Worm (Caenorhabditis elegans): Measurements from ENCODE around the gene inx-11.

inx-11 gene

DNA sequence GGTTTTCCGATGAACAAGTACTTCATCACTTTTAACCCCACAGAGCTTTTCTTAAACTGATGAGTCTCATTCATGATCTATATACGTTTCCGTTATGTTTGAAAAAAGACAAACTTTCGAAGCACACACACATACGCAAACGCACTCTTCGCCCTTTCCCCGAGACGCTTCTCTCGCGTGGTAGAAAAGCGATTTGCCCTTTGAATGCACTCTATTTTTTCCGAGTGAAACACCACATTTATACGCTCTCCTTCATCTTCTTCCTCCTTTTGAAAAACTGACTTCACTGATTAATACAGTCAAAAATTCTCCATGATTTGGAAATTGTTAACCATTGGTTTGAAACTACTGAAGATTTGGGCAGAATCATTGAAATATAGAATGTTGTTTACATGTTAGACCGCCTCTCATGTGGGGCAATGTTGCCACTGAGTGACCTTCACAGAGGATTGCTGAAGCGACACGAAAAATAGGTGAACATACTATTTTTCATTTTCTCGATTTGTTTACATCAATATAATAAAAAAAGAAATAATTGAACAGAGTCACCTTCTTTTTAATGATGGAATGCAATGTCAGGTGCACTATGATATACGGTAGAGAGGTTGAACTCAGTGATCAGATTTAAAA is 49.5 kb downstream of the inx-11 start:
- TF ChIP-seq sma-9 (GFP tag; optimal IDR thresholded peaks at IDR 0.05) (no peak), sma-9 (tag; optimal IDR thresholded peaks at IDR 0.05) (no peak), F13H6.1 (tag; optimal IDR thresholded peaks at IDR 0.05) (peak; percentile 2), nhr-11 (tag; optimal IDR thresholded peaks at IDR 0.05) (no peak), lsy-2 (tag; optimal IDR thresholded peaks at IDR 0.05) (peak in 1 of 2 experiments; percentile 17), nhr-129 (tag; optimal IDR thresholded peaks at IDR 0.05) (peak; percentile 32), nhr-25 (tag; optimal IDR thresholded peaks at IDR 0.05) (peak; percentile 30), crh-2 (tag; optimal IDR thresholded peaks at IDR 0.05) (peak; percentile 37), fos-1 (tag; optimal IDR thresholded peaks at IDR 0.05) (peak; percentile 26), mbf-1 (tag; optimal IDR thresholded peaks at IDR 0.05) (no peak), zag-1 (tag; optimal IDR thresholded peaks at IDR 0.05) (no peak), sma-3 (GFP tag; optimal IDR thresholded peaks at IDR 0.05) (peak; percentile 8)

ce11 chrV:12537505-12537904 is 50.5 kb downstream of the inx-11 start:
- TF ChIP-seq egl-27 (tag; optimal IDR thresholded peaks at IDR 0.05) (peak; percentile 70), ztf-1 (GFP tag; conservative IDR thresholded peaks at IDR 0.05) (no peak), fos-1 (tag; optimal IDR thresholded peaks at IDR 0.05) (peak; percentile 32), blmp-1 (tag; optimal IDR thresholded peaks at IDR 0.05; ENCODE audit: insufficient read depth) (peak; percentile 59), sma-9 (GFP tag; optimal IDR thresholded peaks at IDR 0.05) (peak; percentile 63), sma-9 (tag; optimal IDR thresholded peaks at IDR 0.05) (no peak), lsy-2 (tag; optimal IDR thresholded peaks at IDR 0.05) (peak in 1 of 2 experiments; percentile 4), nhr-129 (tag; optimal IDR thresholded peaks at IDR 0.05) (no peak), nhr-21 (tag; optimal IDR thresholded peaks at IDR 0.05) (peak; percentile 62), sem-4 (tag; optimal IDR thresholded peaks at IDR 0.05) (peak; percentile 38), nhr-23 (tag; optimal IDR thresholded peaks at IDR 0.05) (no peak)

- no peak for TF ChIP-seq C34F6.9 (tag; optimal IDR thresholded peaks at IDR 0.05)
- TF ChIP-seq fos-1 (tag; optimal IDR thresholded peaks at IDR 0.05) = peak; percentile 23
- no peak for TF ChIP-seq ztf-4 (tag; optimal IDR thresholded peaks at IDR 0.05)
- TF ChIP-seq gmeb-1 (tag; optimal IDR thresholded peaks at IDR 0.05) = no peak
- no peak for TF ChIP-seq nhr-23 (tag; optimal IDR thresholded peaks at IDR 0.05)
- no peak for TF ChIP-seq egl-27 (tag; optimal IDR thresholded peaks at IDR 0.05)
- TF ChIP-seq ceh-16 (tag; optimal IDR thresholded peaks at IDR 0.05) = no peak
- TF ChIP-seq alr-1 (tag; optimal IDR thresholded peaks at IDR 0.05) = no peak
- no peak for TF ChIP-seq zag-1 (tag; optimal IDR thresholded peaks at IDR 0.05)
- no peak for TF ChIP-seq ztf-1 (GFP tag; conservative IDR thresholded peaks at IDR 0.05)
- TF ChIP-seq unc-55 (GFP tag; optimal IDR thresholded peaks at IDR 0.05) = no peak
- no peak for TF ChIP-seq nhr-237 (tag; optimal IDR thresholded peaks at IDR 0.05)
- no peak for TF ChIP-seq nhr-25 (tag; optimal IDR thresholded peaks at IDR 0.05)
- no peak for TF ChIP-seq ZK546.5 (tag; optimal IDR thresholded peaks at IDR 0.05)
- peak; percentile 49 for TF ChIP-seq sma-9 (GFP tag; optimal IDR thresholded peaks at IDR 0.05)
- no peak for TF ChIP-seq sma-9 (tag; optimal IDR thresholded peaks at IDR 0.05)
- TF ChIP-seq unc-39 (tag; optimal IDR thresholded peaks at IDR 0.05) = no peak
- TF ChIP-seq nhr-11 (tag; optimal IDR thresholded peaks at IDR 0.05) = no peak
- TF ChIP-seq lin-11 (tag; optimal IDR thresholded peaks at IDR 0.05) = no peak
- no peak for TF ChIP-seq elt-3 (tag; optimal IDR thresholded peaks at IDR 0.05)
- peak; percentile 56 for TF ChIP-seq elt-1 (tag; optimal IDR thresholded peaks at IDR 0.05)
- TF ChIP-seq ama-1 (optimal IDR thresholded peaks at IDR 0.05) = no peak
- TF ChIP-seq lin-39 (tag; optimal IDR thresholded peaks at IDR 0.05) = no peak
- TF ChIP-seq sem-4 (tag; optimal IDR thresholded peaks at IDR 0.05) = no peak
- peak in 1 of 2 experiments; percentile 44 for TF ChIP-seq lsy-2 (tag; optimal IDR thresholded peaks at IDR 0.05)
- TF ChIP-seq Y55F3AM.14 (GFP tag; optimal IDR thresholded peaks at IDR 0.05) = peak; percentile 20
These were observed 52.2 kb downstream of the inx-11 start for ce11 chrV:12538984-12539852.

ce11 chrV:12540018-12540417 is 53.0 kb downstream of the inx-11 start:
- no peak for TF ChIP-seq dmd-4 (tag; optimal IDR thresholded peaks at IDR 0.05)
- TF ChIP-seq fos-1 (tag; optimal IDR thresholded peaks at IDR 0.05) = peak; percentile 92
- TF ChIP-seq blmp-1 (tag; optimal IDR thresholded peaks at IDR 0.05; ENCODE audit: insufficient read depth) = no peak
- no peak for TF ChIP-seq lin-39 (tag; optimal IDR thresholded peaks at IDR 0.05)
- TF ChIP-seq nhr-23 (tag; optimal IDR thresholded peaks at IDR 0.05) = no peak
- TF ChIP-seq zag-1 (tag; optimal IDR thresholded peaks at IDR 0.05) = peak; percentile 8
- no peak for TF ChIP-seq nhr-11 (tag; optimal IDR thresholded peaks at IDR 0.05)
- TF ChIP-seq unc-62 (GFP tag; optimal IDR thresholded peaks at IDR 0.05) = peak; percentile 46
